Worm (Caenorhabditis elegans): ENCODE measurements around the gene mig-39.

- TF ChIP-seq tbx-2 (tag; optimal IDR thresholded peaks at IDR 0.05) (no peak), fkh-10 (GFP tag; optimal IDR thresholded peaks at IDR 0.05) (no peak), npax-4 (tag; optimal IDR thresholded peaks at IDR 0.05) (no peak), ceh-48 (tag; optimal IDR thresholded peaks at IDR 0.05) (no peak), pros-1 (tag; optimal IDR thresholded peaks at IDR 0.05) (no peak), lin-11 (tag; optimal IDR thresholded peaks at IDR 0.05) (no peak)
These were observed 31.8 kb upstream of the mig-39 start, which contains the start of gene ZK1236.9 for ce11 chrIII:8435074-8435473.

Measured in whole organism, late embryonic.